Worm (Caenorhabditis elegans): ENCODE results near the gene F48G7.13.

The F48G7.13 gene

DNA sequence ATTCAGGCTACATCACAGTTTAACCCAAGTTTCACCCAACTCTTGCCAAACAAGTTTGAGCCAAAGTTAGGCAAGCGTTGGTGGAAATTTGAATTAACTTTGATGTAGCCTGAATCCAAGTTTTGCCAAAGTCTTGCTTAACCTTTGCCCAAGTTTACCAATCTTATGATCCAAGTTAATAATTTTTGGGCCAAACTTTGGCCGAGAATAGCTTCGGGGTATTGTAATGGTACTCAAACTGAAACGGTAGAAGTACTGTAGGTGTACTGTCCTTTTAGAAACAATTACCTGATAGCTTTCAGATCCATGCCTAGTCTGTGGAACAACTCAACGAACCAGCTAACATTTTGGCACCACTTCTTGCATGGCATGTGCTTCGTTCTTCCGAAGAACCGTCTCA, 15.1 kb upstream of the F48G7.13 start, which contains the start of gene nhr-251:
Gene nhr-251, plus strand, starts transcription at position 301 of the 400 bp plus-strand sequence.
- no peak for TF ChIP-seq pha-4 (tag; optimal IDR thresholded peaks at IDR 0.05)
- no peak for TF ChIP-seq nfya-1 (tag; optimal IDR thresholded peaks at IDR 0.05; ENCODE audit: insufficient read depth)
- TF ChIP-seq ZK546.5 (tag; optimal IDR thresholded peaks at IDR 0.05), result no peak
- no peak for TF ChIP-seq nhr-23 (tag; optimal IDR thresholded peaks at IDR 0.05)
- TF ChIP-seq aly-2 (tag; optimal IDR thresholded peaks at IDR 0.05), result no peak
- no peak for TF ChIP-seq unc-62 (GFP tag; optimal IDR thresholded peaks at IDR 0.05)
- TF ChIP-seq ceh-28 (tag; optimal IDR thresholded peaks at IDR 0.05), result no peak
- no peak for TF ChIP-seq elt-1 (tag; optimal IDR thresholded peaks at IDR 0.05)
- TF ChIP-seq nhr-237 (tag; optimal IDR thresholded peaks at IDR 0.05), result no peak
- TF ChIP-seq nhr-43 (tag; optimal IDR thresholded peaks at IDR 0.05; ENCODE audit: poor library complexity, severe bottlenecking), result no peak
- TF ChIP-seq snpc-4 (tag; optimal IDR thresholded peaks at IDR 0.05), result no peak

ce11 chrV:604105-604504, 11.3 kb upstream of the F48G7.13 start, which contains the start of gene srlf-37:
srlf-37 (minus strand) TSS chrV:604205.
- TF ChIP-seq nfya-1 (tag; optimal IDR thresholded peaks at IDR 0.05; ENCODE audit: insufficient read depth) (no peak), snpc-4 (tag; optimal IDR thresholded peaks at IDR 0.05) (no peak), nhr-23 (tag; optimal IDR thresholded peaks at IDR 0.05) (no peak), skn-1 (tag; optimal IDR thresholded peaks at IDR 0.05) (no peak), nhr-76 (tag; optimal IDR thresholded peaks at IDR 0.05) (no peak), lsy-12 (tag; optimal IDR thresholded peaks at IDR 0.05) (no peak), mdl-1 (tag; optimal IDR thresholded peaks at IDR 0.05) (no peak)

- TF ChIP-seq elt-2 (tag; optimal IDR thresholded peaks at IDR 0.05), result no peak
Observed at ce11 chrV:608844-609243, 6.5 kb upstream of the F48G7.13 start, which contains the start of gene srw-109. srw-109 (minus strand) TSS chrV:608944.

DNA sequence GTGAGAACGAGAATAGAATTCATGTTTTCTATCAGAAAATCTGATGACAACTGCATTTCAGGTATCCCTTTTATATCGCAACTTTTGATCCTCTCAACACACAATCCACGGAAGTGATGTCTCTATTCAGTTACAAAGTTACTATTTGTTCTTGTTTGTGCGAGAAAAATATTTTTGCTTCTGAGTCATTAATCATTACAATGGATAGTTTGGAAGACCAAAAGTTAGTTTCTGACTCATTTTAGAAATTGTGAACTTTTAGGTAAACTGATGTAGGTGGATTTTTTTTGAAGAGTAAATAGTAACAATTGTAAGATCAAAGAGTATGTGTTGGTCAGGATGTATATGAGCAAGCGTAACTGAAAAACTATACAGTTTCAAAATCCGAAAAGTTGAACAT, 5.7 kb upstream of the F48G7.13 start, which contains the start of gene srlf-36:
Gene srlf-36, minus strand, starts transcription at position 101 of the 400 bp plus-strand sequence.
- TF ChIP-seq lin-39 (tag; optimal IDR thresholded peaks at IDR 0.05) (no peak), ceh-9 (tag; optimal IDR thresholded peaks at IDR 0.05) (no peak), eor-1 (tag; optimal IDR thresholded peaks at IDR 0.05) (no peak), nhr-77 (tag; optimal IDR thresholded peaks at IDR 0.05) (no peak), daf-12 (tag; optimal IDR thresholded peaks at IDR 0.05) (no peak), nhr-28 (tag; optimal IDR thresholded peaks at IDR 0.05) (no peak), nhr-23 (tag; optimal IDR thresholded peaks at IDR 0.05) (no peak), mdl-1 (tag; optimal IDR thresholded peaks at IDR 0.05) (no peak), ceh-82 (tag; optimal IDR thresholded peaks at IDR 0.05) (no peak), nhr-12 (tag; optimal IDR thresholded peaks at IDR 0.05) (no peak), ceh-28 (tag; optimal IDR thresholded peaks at IDR 0.05) (no peak), sea-2 (GFP tag; optimal IDR thresholded peaks at IDR 0.05) (no peak), fkh-2 (tag; optimal IDR thresholded peaks at IDR 0.05) (no peak)

ce11 chrV:610217-610616, 5.2 kb upstream of the F48G7.13 start, which contains the start of gene nhr-90:
nhr-90 (plus strand) TSS chrV:610512.
- TF ChIP-seq nhr-25 (tag; optimal IDR thresholded peaks at IDR 0.05) (peak; percentile 17), skn-1 (tag; optimal IDR thresholded peaks at IDR 0.05) (no peak), nhr-43 (tag; optimal IDR thresholded peaks at IDR 0.05; ENCODE audit: poor library complexity, severe bottlenecking) (no peak), snpc-4 (tag; optimal IDR thresholded peaks at IDR 0.05) (peak; percentile 5), pqm-1 (tag; optimal IDR thresholded peaks at IDR 0.05) (peak; percentile 31), elt-1 (tag; optimal IDR thresholded peaks at IDR 0.05) (peak; percentile 36), ceh-28 (tag; optimal IDR thresholded peaks at IDR 0.05) (peak; percentile 44), nhr-77 (tag; optimal IDR thresholded peaks at IDR 0.05) (no peak), nhr-23 (tag; optimal IDR thresholded peaks at IDR 0.05) (peak; percentile 25), elt-2 (tag; optimal IDR thresholded peaks at IDR 0.05) (peak; percentile 41)

DNA sequence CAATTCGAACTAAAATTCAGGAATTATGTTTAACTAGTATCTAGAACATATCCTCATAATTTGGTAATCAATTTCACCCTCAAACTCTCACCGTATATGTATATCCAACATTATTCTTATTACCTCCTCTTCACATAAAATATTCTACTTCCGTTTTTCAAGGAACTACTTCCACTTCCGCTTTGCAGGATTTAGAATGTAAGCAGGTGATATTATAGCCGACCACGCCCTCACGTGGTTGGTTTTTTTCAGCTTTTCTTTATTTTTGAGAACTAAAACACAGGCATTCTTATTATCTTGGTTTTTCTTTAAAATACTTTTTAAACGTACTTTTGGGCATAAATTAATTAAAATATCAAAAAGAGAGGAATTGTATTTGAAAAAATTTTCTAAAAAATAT, 2.5 kb downstream of the F48G7.13 start:
- peak; percentile 38 for TF ChIP-seq nhr-11 (tag; optimal IDR thresholded peaks at IDR 0.05)
- no peak for TF ChIP-seq nhr-76 (tag; optimal IDR thresholded peaks at IDR 0.05)

DNA sequence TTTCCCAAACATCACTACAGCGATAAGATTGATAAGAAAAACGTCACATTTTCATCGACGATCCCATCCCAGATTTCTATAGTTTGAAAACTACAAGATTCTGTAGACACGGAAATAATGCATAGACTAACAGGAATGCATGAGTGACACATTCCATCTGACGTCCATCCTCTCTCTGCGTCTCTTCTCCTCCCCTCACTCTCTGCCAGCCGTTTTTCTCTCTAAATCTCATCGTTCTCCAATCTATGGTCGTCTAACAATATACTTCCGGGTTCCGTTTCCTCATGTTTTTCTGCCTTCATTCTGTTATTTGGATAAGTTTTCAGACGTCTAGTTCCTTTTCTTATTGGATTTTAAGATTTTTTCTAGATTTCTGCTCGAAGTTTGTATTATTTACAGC, 3.7 kb downstream of the F48G7.13 start, which contains the start of gene F48G7.4:
Gene F48G7.4, plus strand, starts transcription at position 400 of the 400 bp plus-strand sequence.
- TF ChIP-seq daf-12 (tag; optimal IDR thresholded peaks at IDR 0.05) (no peak), nhr-25 (tag; optimal IDR thresholded peaks at IDR 0.05) (peak; percentile 4), ztf-4 (tag; optimal IDR thresholded peaks at IDR 0.05) (no peak), mdl-1 (tag; optimal IDR thresholded peaks at IDR 0.05) (peak; percentile 22), nhr-23 (tag; optimal IDR thresholded peaks at IDR 0.05) (peak; percentile 73), skn-1 (tag; optimal IDR thresholded peaks at IDR 0.05) (no peak), hmg-11 (tag; optimal IDR thresholded peaks at IDR 0.05) (peak; percentile 84), nhr-67 (tag; optimal IDR thresholded peaks at IDR 0.05) (no peak), nhr-28 (tag; optimal IDR thresholded peaks at IDR 0.05) (no peak), unc-39 (tag; optimal IDR thresholded peaks at IDR 0.05) (no peak), nhr-43 (tag; optimal IDR thresholded peaks at IDR 0.05; ENCODE audit: poor library complexity, severe bottlenecking) (no peak), pha-4 (tag; optimal IDR thresholded peaks at IDR 0.05) (no peak), lin-15B (tag; optimal IDR thresholded peaks at IDR 0.05) (peak; percentile 66), R02D3.7 (tag; optimal IDR thresholded peaks at IDR 0.05) (peak; percentile 8), ceh-9 (tag; optimal IDR thresholded peaks at IDR 0.05) (no peak), elt-1 (tag; optimal IDR thresholded peaks at IDR 0.05) (peak; percentile 64), nhr-77 (tag; optimal IDR thresholded peaks at IDR 0.05) (no peak), lsy-12 (tag; optimal IDR thresholded peaks at IDR 0.05) (no peak), lin-39 (tag; optimal IDR thresholded peaks at IDR 0.05) (peak; percentile 23), ztf-11 (tag; optimal IDR thresholded peaks at IDR 0.05) (no peak), sea-2 (GFP tag; optimal IDR thresholded peaks at IDR 0.05) (no peak), nhr-11 (tag; optimal IDR thresholded peaks at IDR 0.05) (peak; percentile 58), nhr-237 (tag; optimal IDR thresholded peaks at IDR 0.05) (no peak), jun-1 (tag; optimal IDR thresholded peaks at IDR 0.05) (peak; percentile 83), ceh-28 (tag; optimal IDR thresholded peaks at IDR 0.05) (peak; percentile 74)
